Worm (Caenorhabditis elegans) whole organism, L4/young adult: Measurements from ENCODE around the gene F59C12.3.
A peak's percentile ranks its signal among the peaks of the same experiment; 100 is the strongest.

ENCODE experiments used
- W03F9.2 ChIP-seq: fragments of 150-350 bp; optimal IDR thresholded peaks from 2 replicates; lab custom pipeline; 2014; ENCODE audit warnings: missing biosample characterization, missing genetic modification characterization
- dao-5 ChIP-seq: sonication (generic microtip); optimal IDR thresholded peaks from 2 replicates; lab custom pipeline; 2016; ENCODE audit warnings: missing genotype, missing genetic modification characterization, moderate library complexity, missing compliant biosample characterization
- him-1 ChIP-seq: sonication (generic microtip); optimal IDR thresholded peaks from 2 replicates; lab custom pipeline; 2016; ENCODE audit warnings: missing genotype, missing genetic modification reagents, missing genetic modification characterization, missing compliant biosample characterization

The F59C12.3 gene

ce11 chrX:16626817-16627216 lies 17.5 kb upstream of the F59C12.3 start:
- no peak for TF ChIP-seq him-1 (tag; lab: Kevin White, UChicago)
- no peak for TF ChIP-seq W03F9.2 (tag; lab: Kevin White, UChicago)
- TF ChIP-seq dao-5, result no peak

- no peak for TF ChIP-seq him-1 (tag; lab: Kevin White, UChicago)
- no peak for TF ChIP-seq dao-5
- TF ChIP-seq W03F9.2 (tag; lab: Kevin White, UChicago), result no peak
These were observed 15.9 kb upstream of the F59C12.3 start for ce11 chrX:16625078-16625808.

ce11 chrX:16623269-16623668 lies 13.9 kb upstream of the F59C12.3 start:
- no peak for TF ChIP-seq dao-5

- TF ChIP-seq him-1 (tag; lab: Kevin White, UChicago), result no peak
- no peak for TF ChIP-seq W03F9.2 (tag; lab: Kevin White, UChicago)
- TF ChIP-seq dao-5, result no peak
These were observed 12.1 kb upstream of the F59C12.3 start, which contains the start of gene cpg-19 for ce11 chrX:16621467-16621866. Gene cpg-19 (plus strand): TSS chrX:16621807.

ce11 chrX:16619158-16619557 lies 9.8 kb upstream of the F59C12.3 start:
- TF ChIP-seq dao-5 (peak; percentile 33), W03F9.2 (tag; lab: Kevin White, UChicago) (peak; percentile 47), him-1 (tag; lab: Kevin White, UChicago) (no peak)

- TF ChIP-seq him-1 (tag; lab: Kevin White, UChicago) (no peak), W03F9.2 (tag; lab: Kevin White, UChicago) (no peak), dao-5 (no peak)
These were observed 9.4 kb upstream of the F59C12.3 start for ce11 chrX:16618727-16619126.

- no peak for TF ChIP-seq dao-5
- TF ChIP-seq him-1 (tag; lab: Kevin White, UChicago), result no peak
- TF ChIP-seq W03F9.2 (tag; lab: Kevin White, UChicago), result no peak
These were observed 8.8 kb upstream of the F59C12.3 start for ce11 chrX:16618129-16618525.

- TF ChIP-seq W03F9.2 (tag; lab: Kevin White, UChicago), result no peak
- no peak for TF ChIP-seq him-1 (tag; lab: Kevin White, UChicago)
- no peak for TF ChIP-seq dao-5
These were observed 8.3 kb upstream of the F59C12.3 start for ce11 chrX:16617427-16618128.

- TF ChIP-seq W03F9.2 (tag; lab: Kevin White, UChicago) (no peak), him-1 (tag; lab: Kevin White, UChicago) (no peak), dao-5 (no peak)
These were observed 4.8 kb upstream of the F59C12.3 start for ce11 chrX:16614094-16614493.

- TF ChIP-seq him-1 (tag; lab: Kevin White, UChicago), result no peak
- no peak for TF ChIP-seq W03F9.2 (tag; lab: Kevin White, UChicago)
- no peak for TF ChIP-seq dao-5
These were observed 3.9 kb upstream of the F59C12.3 start, which contains the start of gene ain-1 for ce11 chrX:16613266-16613665. Gene ain-1 (plus strand): TSS chrX:16613451.

- peak; percentile 86 for TF ChIP-seq W03F9.2 (tag; lab: Kevin White, UChicago)
- TF ChIP-seq dao-5, result peak; percentile 74
- TF ChIP-seq him-1 (tag; lab: Kevin White, UChicago), result peak; percentile 97
These were observed 3.1 kb upstream of the F59C12.3 start for ce11 chrX:16612293-16612946.

- no peak for TF ChIP-seq him-1 (tag; lab: Kevin White, UChicago)
- TF ChIP-seq W03F9.2 (tag; lab: Kevin White, UChicago), result no peak
- no peak for TF ChIP-seq dao-5
These were observed 2.2 kb upstream of the F59C12.3 start for ce11 chrX:16611333-16612043.

ce11 chrX:16607128-16607527 lies 2.2 kb downstream of the F59C12.3 start:
- TF ChIP-seq dao-5 (no peak), him-1 (tag; lab: Kevin White, UChicago) (no peak), W03F9.2 (tag; lab: Kevin White, UChicago) (no peak)
